Worm (Caenorhabditis elegans): ENCODE measurements around the gene ubxn-5.

DNA sequence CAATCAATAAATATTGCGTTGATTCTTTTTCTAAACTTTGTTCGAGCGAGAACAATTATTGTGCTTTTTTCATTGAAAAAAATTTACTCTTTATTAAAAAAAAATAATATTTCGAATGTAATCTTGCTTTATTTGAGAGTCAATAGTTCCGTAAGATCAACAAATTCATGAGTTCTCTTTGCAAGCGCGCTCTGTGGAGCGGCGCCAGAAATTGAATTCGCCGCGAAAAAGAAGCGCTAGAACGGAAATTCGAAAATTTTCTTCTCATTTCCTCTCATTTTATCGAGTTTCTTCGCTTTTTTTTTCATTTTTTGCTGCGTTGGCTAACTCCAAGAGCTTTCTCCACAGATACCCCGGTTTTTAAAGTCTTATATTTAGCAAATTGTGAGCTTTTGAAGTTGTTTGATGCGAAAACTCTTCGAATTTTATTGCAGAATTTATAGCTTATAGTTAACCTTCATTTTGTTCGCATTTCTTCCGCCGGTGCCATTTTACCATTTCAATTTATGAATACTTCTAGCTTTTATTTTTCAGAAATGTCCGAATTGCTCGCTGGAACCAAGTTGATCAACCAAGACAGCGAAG lies 37.1 kb downstream of the ubxn-5 start, which contains the start of gene R05H5.3:
- no peak for TF ChIP-seq flt-1 (GFP tag; IDR thresholded peaks at IDR 0.05)
- TF ChIP-seq ztf-23 (GFP tag; IDR thresholded peaks at IDR 0.05), result no peak
- no peak for TF ChIP-seq med-1 (GFP tag; optimal IDR thresholded peaks at IDR 0.05; ENCODE audit: insufficient read depth)
- no peak for TF ChIP-seq tab-1 (GFP tag; IDR thresholded peaks at IDR 0.05)
- no peak for TF ChIP-seq klf-2 (GFP tag; conservative IDR thresholded peaks at IDR 0.05)
- no peak for TF ChIP-seq cog-1 (tag; optimal IDR thresholded peaks at IDR 0.05)
- TF ChIP-seq ref-1 (GFP tag; conservative IDR thresholded peaks at IDR 0.05), result no peak
- no peak for TF ChIP-seq ztf-29 (GFP tag; IDR thresholded peaks at IDR 0.05)

Measured in whole organism, midembryonic.